Fruit fly (Drosophila melanogaster) whole organism, prepupa: ENCODE data around the gene zormin.

Experiments used
- Blimp-1 ChIP-seq: fragments of 200-800 bp; sonication (Bioruptor generic); optimal IDR thresholded peaks from 3 replicates; lab custom pipeline; 2017; ENCODE audit warnings: missing biosample characterization, missing genetic modification characterization, mild to moderate bottlenecking, moderate library complexity, missing genetic modification reagents
- CG10669 ChIP-seq: fragments of 200-800 bp; sonication (Bioruptor generic); optimal IDR thresholded peaks from 3 replicates; lab custom pipeline; 2018; ENCODE audit warnings: missing biosample characterization, mild to moderate bottlenecking, missing genetic modification characterization, moderate library complexity
- CG11294 ChIP-seq: fragments of 200-800 bp; sonication (Bioruptor generic); IDR thresholded peaks from 2 replicates; pipeline ENCODE4 v1.3.6; 2022; ENCODE audit warnings: missing biosample characterization, missing genetic modification characterization
- CG11762 ChIP-seq: fragments of 200-800 bp; sonication (Bioruptor generic); optimal IDR thresholded peaks from 3 replicates; lab custom pipeline; 2016; ENCODE audit warnings: missing biosample characterization, missing genetic modification characterization; ENCODE audit not compliant: insufficient read depth
- CG11902 ChIP-seq: fragments of 200-800 bp; sonication (Bioruptor generic); optimal IDR thresholded peaks from 3 replicates; lab custom pipeline; 2016; ENCODE audit warnings: missing biosample characterization, missing genetic modification characterization
- CG15336 ChIP-seq: fragments of 200-800 bp; sonication (Bioruptor generic); IDR thresholded peaks from 2 replicates; pipeline ENCODE4 v1.3.6; 2022; ENCODE audit warnings: missing biosample characterization, missing genetic modification characterization
- CG1621 ChIP-seq: fragments of 200-800 bp; sonication (Bioruptor generic); optimal IDR thresholded peaks from 3 replicates; lab custom pipeline; 2018; ENCODE audit warnings: missing biosample characterization, mild to moderate bottlenecking, missing genetic modification characterization
- CG16779 ChIP-seq: fragments of 200-800 bp; sonication (Bioruptor generic); optimal IDR thresholded peaks from 3 replicates; lab custom pipeline; 2017; ENCODE audit warnings: missing biosample characterization, mild to moderate bottlenecking, missing genetic modification characterization
- CG32006 ChIP-seq: fragments of 200-800 bp; sonication (Bioruptor generic); optimal IDR thresholded peaks from 3 replicates; lab custom pipeline; 2017; ENCODE audit warnings: missing biosample characterization, mild to moderate bottlenecking, missing genetic modification characterization
- CG34406 ChIP-seq: fragments of 200-800 bp; sonication (Bioruptor generic); optimal IDR thresholded peaks from 3 replicates; lab custom pipeline; 2016; ENCODE audit warnings: missing biosample characterization, missing genetic modification characterization
- CG3919 ChIP-seq: fragments of 200-800 bp; sonication (Bioruptor generic); optimal IDR thresholded peaks from 3 replicates; lab custom pipeline; 2016; ENCODE audit warnings: missing biosample characterization, missing genetic modification characterization
- CG4318 ChIP-seq: fragments of 200-800 bp; sonication (Bioruptor generic); optimal IDR thresholded peaks from 3 replicates; lab custom pipeline; 2017; ENCODE audit warnings: missing biosample characterization, mild to moderate bottlenecking, missing genetic modification characterization
- CG6163 ChIP-seq: fragments of 200-800 bp; sonication (Bioruptor generic); IDR thresholded peaks from 3 replicates; pipeline ENCODE4 v1.3.6; 2022; ENCODE audit warnings: missing biosample characterization, missing genetic modification characterization
- CG6276 ChIP-seq: fragments of 200-800 bp; sonication (Bioruptor generic); optimal IDR thresholded peaks from 2 replicates; lab custom pipeline; 2017; ENCODE audit warnings: missing biosample characterization, mild to moderate bottlenecking, missing genetic modification characterization
- CG6808 ChIP-seq: fragments of 200-800 bp; sonication (Bioruptor generic); optimal IDR thresholded peaks from 3 replicates; lab custom pipeline; 2017; ENCODE audit warnings: missing biosample characterization, missing genetic modification characterization, mild to moderate bottlenecking, moderate library complexity, missing genetic modification reagents
- CG8119 ChIP-seq: fragments of 200-800 bp; sonication (Bioruptor generic); IDR thresholded peaks from 3 replicates; pipeline ENCODE4 v1.3.6; 2022; ENCODE audit warnings: missing biosample characterization, missing genetic modification characterization
- CG8319 ChIP-seq: fragments of 200-800 bp; sonication (Bioruptor generic); optimal IDR thresholded peaks from 3 replicates; lab custom pipeline; 2016; ENCODE audit warnings: missing biosample characterization, missing genetic modification characterization
- CG9139 ChIP-seq: fragments of 200-800 bp; sonication (Bioruptor generic); optimal IDR thresholded peaks from 3 replicates; lab custom pipeline; 2017; ENCODE audit warnings: missing biosample characterization, mild to moderate bottlenecking, missing genetic modification characterization
- Eip78C ChIP-seq: fragments of 200-800 bp; sonication (Bioruptor generic); peaks from one replicate; lab custom pipeline; 2016; ENCODE audit warnings: missing biosample characterization, missing genetic modification characterization
- Eip93F ChIP-seq: fragments of 200-800 bp; sonication (Bioruptor generic); optimal IDR thresholded peaks from 2 replicates; lab custom pipeline; 2016; ENCODE audit warnings: missing biosample characterization, mild to moderate bottlenecking, missing genetic modification characterization
- Hr4 ChIP-seq: fragments of 200-800 bp; sonication (Bioruptor generic); optimal IDR thresholded peaks from 3 replicates; lab custom pipeline; 2016; ENCODE audit warnings: missing biosample characterization, missing genetic modification characterization
- Lpt ChIP-seq: fragments of 200-800 bp; sonication (Bioruptor generic); optimal IDR thresholded peaks from 3 replicates; lab custom pipeline; 2016; ENCODE audit warnings: missing biosample characterization, missing genetic modification characterization
- OdsH ChIP-seq: fragments of 200-800 bp; sonication (Bioruptor generic); optimal IDR thresholded peaks from 3 replicates; lab custom pipeline; 2016; ENCODE audit warnings: missing biosample characterization, missing genetic modification characterization
- Sox15 ChIP-seq: fragments of 200-800 bp; sonication (Bioruptor generic); optimal IDR thresholded peaks from 3 replicates; lab custom pipeline; 2016; ENCODE audit warnings: missing biosample characterization, missing genetic modification characterization
- cyc ChIP-seq: fragments of 200-800 bp; sonication (Bioruptor generic); optimal IDR thresholded peaks from 3 replicates; lab custom pipeline; 2016; ENCODE audit warnings: missing biosample characterization, missing genetic modification characterization
- dac ChIP-seq: fragments of 200-800 bp; sonication (Bioruptor generic); optimal IDR thresholded peaks from 2 replicates; lab custom pipeline; 2017; ENCODE audit warnings: missing biosample characterization, mild to moderate bottlenecking, missing genetic modification characterization
- dsx ChIP-seq: fragments of 200-800 bp; optimal IDR thresholded peaks from 3 replicates; lab custom pipeline; 2019; ENCODE audit warnings: missing biosample characterization, mild to moderate bottlenecking, missing genetic modification characterization, moderate library complexity; ENCODE audit not compliant: poor library complexity, severe bottlenecking
- eg ChIP-seq: fragments of 200-800 bp; sonication (Bioruptor generic); IDR thresholded peaks from 3 replicates; pipeline ENCODE4 v1.3.6; 2022; ENCODE audit warnings: missing biosample characterization, missing genetic modification characterization
- esn ChIP-seq: fragments of 200-800 bp; sonication (Bioruptor generic); optimal IDR thresholded peaks from 2 replicates; lab custom pipeline; 2016; ENCODE audit warnings: missing biosample characterization, mild to moderate bottlenecking, missing genetic modification characterization, moderate library complexity
- fd59A ChIP-seq: fragments of 200-800 bp; sonication (Bioruptor generic); optimal IDR thresholded peaks from 2 replicates; lab custom pipeline; 2017; ENCODE audit warnings: missing biosample characterization, mild to moderate bottlenecking, missing genetic modification characterization, missing genetic modification reagents
- fkh ChIP-seq: fragments of 200-800 bp; sonication (Bioruptor generic); optimal IDR thresholded peaks from 3 replicates; lab custom pipeline; 2017; ENCODE audit warnings: missing biosample characterization, mild to moderate bottlenecking, missing genetic modification characterization, moderate library complexity
- lz ChIP-seq: fragments of 200-800 bp; sonication (Bioruptor generic); optimal IDR thresholded peaks from 3 replicates; lab custom pipeline; 2016; ENCODE audit warnings: missing biosample characterization, missing genetic modification characterization
- net ChIP-seq: fragments of 200-800 bp; sonication (Bioruptor generic); optimal IDR thresholded peaks from 3 replicates; lab custom pipeline; 2016; ENCODE audit warnings: missing biosample characterization, missing genetic modification characterization
- pdm3 ChIP-seq: fragments of 200-800 bp; sonication (Bioruptor generic); optimal IDR thresholded peaks from 3 replicates; lab custom pipeline; 2016; ENCODE audit warnings: missing biosample characterization, missing genetic modification characterization
- ss ChIP-seq, 2 experiments: fragments of 200-800 bp; sonication (Bioruptor generic); optimal IDR thresholded peaks; 2 replicates in 1 of 2; 3 replicates in 1 of 2; lab custom pipeline; 2017 to 2018; ENCODE audit warnings: mild to moderate bottlenecking in 2 of 2, missing biosample characterization in 2 of 2, missing genetic modification characterization in 2 of 2, moderate library complexity in 1 of 2
- svp ChIP-seq: fragments of 200-800 bp; sonication (Bioruptor generic); peaks from one replicate; lab custom pipeline; 2016; ENCODE audit warnings: missing biosample characterization, missing genetic modification characterization
- topi ChIP-seq: fragments of 200-800 bp; sonication (Bioruptor generic); optimal IDR thresholded peaks from 3 replicates; lab custom pipeline; 2016; ENCODE audit warnings: missing biosample characterization, missing genetic modification characterization

zormin gene

DNA sequence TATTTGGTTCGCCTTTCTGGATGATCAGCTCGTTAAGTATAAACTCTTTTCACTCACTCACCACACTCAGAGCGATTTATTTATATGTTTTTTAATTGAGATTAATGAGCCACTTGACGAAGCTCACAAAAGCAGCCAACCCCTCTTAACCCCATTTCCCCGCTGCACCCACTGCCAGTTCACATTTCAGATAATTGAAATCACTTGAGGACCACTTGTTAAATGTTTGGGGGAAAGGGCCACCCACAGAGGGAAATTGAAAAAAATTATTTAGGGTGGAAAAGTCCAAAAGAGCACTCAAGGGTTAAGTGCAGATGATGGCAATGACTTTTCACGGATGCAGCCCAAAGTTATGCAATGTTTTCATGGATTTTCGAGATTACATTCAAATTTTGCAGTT is 1.2 kb upstream of the zormin start (continued):
- TF ChIP-seq CG11762 (no peak), CG34406 (GFP tag; lab: Kevin White, UChicago) (peak; percentile 21), CG10669 (GFP tag; lab: Kevin White, UChicago) (peak; percentile 32), Lpt (GFP tag; lab: Kevin White, UChicago) (peak; percentile 14), CG9139 (GFP tag; lab: Kevin White, UChicago) (no peak), pdm3 (GFP tag; lab: Kevin White, UChicago) (peak; percentile 71), CG6808 (GFP tag; lab: Kevin White, UChicago) (no peak)

DNA sequence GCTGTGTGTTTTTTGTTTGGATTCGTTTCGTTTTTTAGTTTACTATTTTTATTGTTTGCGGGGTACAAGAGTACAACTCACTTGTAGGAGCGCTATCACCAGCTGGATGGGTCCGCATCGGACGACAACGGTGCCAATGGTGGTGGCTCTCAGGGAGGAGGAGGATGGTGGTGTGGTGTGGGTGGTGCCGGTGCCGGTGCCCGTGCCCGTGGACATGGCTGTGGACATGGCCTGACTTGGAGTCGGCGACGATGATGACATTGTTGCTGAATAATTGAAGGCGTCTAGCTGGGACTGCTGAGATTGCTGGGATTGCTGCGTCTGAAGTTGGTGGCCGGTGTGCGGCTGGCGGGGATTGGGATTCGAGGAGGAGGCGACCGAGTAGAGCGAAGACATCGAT is 1.8 kb downstream of the zormin start:
- TF ChIP-seq eg (GFP tag; lab: Robert Waterston, UW): peak; percentile 33; the same call in 1 of the 3 replicates
- peak; percentile 9 for TF ChIP-seq CG32006 (GFP tag; lab: Kevin White, UChicago)
- no peak for TF ChIP-seq CG4318 (GFP tag; lab: Kevin White, UChicago)
- TF ChIP-seq CG6276 (GFP tag; lab: Kevin White, UChicago): peak; percentile 38
- TF ChIP-seq Blimp-1 (GFP tag; lab: Kevin White, UChicago): no peak
- TF ChIP-seq dsx: peak; percentile 68
- TF ChIP-seq CG6163 (GFP tag; lab: Robert Waterston, UW): 0 out of 3 replicates have a peak, but pooled peaks have one; percentile 27

DNA sequence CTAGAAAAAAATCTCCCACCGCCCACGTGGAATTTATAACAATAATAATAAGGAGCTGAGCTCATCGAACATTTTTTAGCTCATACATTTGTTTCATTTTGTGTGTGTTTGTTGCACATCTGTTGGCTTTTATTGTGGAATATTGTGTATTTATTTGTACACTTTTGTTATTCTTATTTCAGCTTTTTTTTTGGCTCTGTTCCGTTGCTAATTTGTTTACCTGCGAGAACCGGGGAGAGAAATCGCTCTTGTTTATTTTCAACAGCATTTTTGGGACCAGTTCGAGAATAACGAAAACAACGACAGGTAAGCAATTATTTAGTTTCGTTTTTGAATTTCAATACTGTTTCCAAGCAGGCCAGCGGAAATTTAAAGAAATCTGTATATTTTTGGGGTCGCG is 3.7 kb downstream of the zormin start:
- TF ChIP-seq lz (GFP tag; lab: Kevin White, UChicago) (no peak), fkh (GFP tag; lab: Kevin White, UChicago) (peak; percentile 56)

dm6 chr3L:2145019-2145418 is 6.5 kb downstream of the zormin start:
- TF ChIP-seq net (GFP tag; lab: Kevin White, UChicago) (peak; percentile 7), ss (GFP tag; optimal IDR thresholded peaks at IDR 0.05; lab: Kevin White, UChicago) (no peak), CG8119 (peak; percentile 53; the same call in 1 of the 3 replicates), Hr4 (peak; percentile 68), Lpt (GFP tag; lab: Kevin White, UChicago) (no peak), lz (GFP tag; lab: Kevin White, UChicago) (no peak), CG11294 (GFP tag; lab: Robert Waterston, UW) (no peak), CG32006 (GFP tag; lab: Kevin White, UChicago) (peak; percentile 75), dsx (peak; percentile 33), cyc (GFP tag; lab: Kevin White, UChicago) (no peak), CG6276 (GFP tag; lab: Kevin White, UChicago) (peak; percentile 16), pdm3 (GFP tag; lab: Kevin White, UChicago) (peak; percentile 26), CG6808 (GFP tag; lab: Kevin White, UChicago) (no peak), CG1621 (tag; lab: Kevin White, UChicago) (no peak), Eip78C (GFP tag; lab: Kevin White, UChicago) (peak; percentile 13), OdsH (GFP tag; lab: Kevin White, UChicago) (peak; percentile 16), CG16779 (tag; lab: Kevin White, UChicago) (no peak), CG15336 (GFP tag; lab: Robert Waterston, UW) (peak; percentile 67), CG4318 (GFP tag; lab: Kevin White, UChicago) (peak; percentile 53), dac (GFP tag; lab: Kevin White, UChicago) (peak; percentile 49), eg (GFP tag; lab: Robert Waterston, UW) (peak; percentile 52; the same call in 1 of the 3 replicates), CG34406 (GFP tag; lab: Kevin White, UChicago) (no peak)

DNA sequence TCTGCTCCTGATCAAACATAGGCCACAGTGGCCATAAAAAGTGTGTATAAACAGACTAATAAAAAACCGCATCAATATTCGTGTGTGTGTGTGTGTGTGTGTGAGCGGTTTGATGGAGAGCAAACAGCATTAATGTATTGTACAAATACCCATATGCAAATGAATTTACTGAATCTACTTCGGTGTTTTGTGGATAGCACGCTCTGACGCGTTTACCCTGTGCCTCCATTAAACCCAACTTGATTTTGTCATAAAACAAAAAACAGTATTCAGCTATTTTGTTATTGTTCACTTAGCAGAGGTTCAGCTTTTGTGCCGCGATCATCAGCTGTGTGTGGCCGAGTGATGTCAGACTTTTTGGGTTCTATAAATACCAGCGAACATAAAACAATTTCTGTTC is 7.1 kb downstream of the zormin start:
- TF ChIP-seq CG8319 (GFP tag; lab: Kevin White, UChicago): no peak
- TF ChIP-seq Eip93F (GFP tag; lab: Kevin White, UChicago): no peak
- no peak for TF ChIP-seq esn (GFP tag; lab: Kevin White, UChicago)
- TF ChIP-seq CG16779 (tag; lab: Kevin White, UChicago): no peak
- TF ChIP-seq eg (GFP tag; lab: Robert Waterston, UW): no peak
- no peak for TF ChIP-seq CG3919
- no peak for TF ChIP-seq CG6163 (GFP tag; lab: Robert Waterston, UW)
- TF ChIP-seq Sox15 (GFP tag; lab: Kevin White, UChicago): no peak
- no peak for TF ChIP-seq topi (GFP tag; lab: Kevin White, UChicago)
- TF ChIP-seq fd59A (GFP tag; lab: Kevin White, UChicago): no peak
- no peak for TF ChIP-seq svp
- TF ChIP-seq CG15336 (GFP tag; lab: Robert Waterston, UW): no peak
- TF ChIP-seq dsx: no peak
- no peak for TF ChIP-seq CG10669 (GFP tag; lab: Kevin White, UChicago)
- no peak for TF ChIP-seq CG11902 (GFP tag; lab: Kevin White, UChicago)
- no peak for TF ChIP-seq CG8119
